Worm (Caenorhabditis elegans): Measurements from ENCODE around the gene C25A8.1.

The C25A8.1 gene

ce11 chrIV:7023858-7024257 lies 12.9 kb downstream of the C25A8.1 start, which contains the start of gene adah-1:
TSS of gene adah-1 (plus strand) at chrIV:7024211.
- TF ChIP-seq elt-3 (tag; optimal IDR thresholded peaks at IDR 0.05) (no peak), mml-1 (tag; optimal IDR thresholded peaks at IDR 0.05) (peak; percentile 15)

ce11 chrIV:7024829-7025228 lies 13.9 kb downstream of the C25A8.1 start:
- TF ChIP-seq lsy-12 (tag; optimal IDR thresholded peaks at IDR 0.05) (no peak), nhr-67 (tag; optimal IDR thresholded peaks at IDR 0.05) (no peak), egl-27 (tag; optimal IDR thresholded peaks at IDR 0.05) (no peak), nhr-12 (tag; optimal IDR thresholded peaks at IDR 0.05) (no peak), pqm-1 (tag; optimal IDR thresholded peaks at IDR 0.05) (peak; percentile 39), jun-1 (tag; optimal IDR thresholded peaks at IDR 0.05) (no peak), tbx-2 (tag; optimal IDR thresholded peaks at IDR 0.05) (no peak), ZK546.5 (tag; optimal IDR thresholded peaks at IDR 0.05) (no peak), aly-2 (tag; optimal IDR thresholded peaks at IDR 0.05) (no peak), elt-2 (tag; optimal IDR thresholded peaks at IDR 0.05) (peak; percentile 49), snpc-4 (tag; optimal IDR thresholded peaks at IDR 0.05) (no peak), fkh-10 (GFP tag; optimal IDR thresholded peaks at IDR 0.05) (no peak), nhr-43 (tag; optimal IDR thresholded peaks at IDR 0.05; ENCODE audit: poor library complexity, severe bottlenecking) (no peak), nhr-76 (tag; optimal IDR thresholded peaks at IDR 0.05) (no peak), mdl-1 (tag; optimal IDR thresholded peaks at IDR 0.05) (no peak)

ce11 chrIV:7025835-7026234 lies 14.9 kb downstream of the C25A8.1 start:
- TF ChIP-seq pqm-1 (tag; optimal IDR thresholded peaks at IDR 0.05), result peak; percentile 67
- no peak for TF ChIP-seq ceh-82 (tag; optimal IDR thresholded peaks at IDR 0.05)
- peak; percentile 90 for TF ChIP-seq elt-2 (tag; optimal IDR thresholded peaks at IDR 0.05)
- no peak for TF ChIP-seq nhr-77 (tag; optimal IDR thresholded peaks at IDR 0.05)
- TF ChIP-seq pha-4 (tag; optimal IDR thresholded peaks at IDR 0.05), result peak; percentile 8

- TF ChIP-seq fkh-10 (GFP tag; optimal IDR thresholded peaks at IDR 0.05) (peak; percentile 58), skn-1 (tag; optimal IDR thresholded peaks at IDR 0.05) (no peak)
Measured at ce11 chrIV:7031019-7031418, 20.1 kb downstream of the C25A8.1 start.

- no peak for TF ChIP-seq jun-1 (tag; optimal IDR thresholded peaks at IDR 0.05)
- no peak for TF ChIP-seq ceh-82 (tag; optimal IDR thresholded peaks at IDR 0.05)
- no peak for TF ChIP-seq daf-12 (tag; optimal IDR thresholded peaks at IDR 0.05)
- TF ChIP-seq nhr-67 (tag; optimal IDR thresholded peaks at IDR 0.05), result no peak
- no peak for TF ChIP-seq unc-62 (GFP tag; optimal IDR thresholded peaks at IDR 0.05)
- no peak for TF ChIP-seq lin-15B (tag; optimal IDR thresholded peaks at IDR 0.05)
- TF ChIP-seq mdl-1 (tag; optimal IDR thresholded peaks at IDR 0.05), result no peak
- no peak for TF ChIP-seq fos-1 (tag; optimal IDR thresholded peaks at IDR 0.05)
Measured at ce11 chrIV:7032459-7032858, 21.5 kb downstream of the C25A8.1 start, which contains the start of gene C06G3.8. TSS of gene C06G3.8 (minus strand) at chrIV:7032559.

- no peak for TF ChIP-seq R02D3.7 (tag; optimal IDR thresholded peaks at IDR 0.05)
- peak; percentile 58 for TF ChIP-seq pha-4 (tag; optimal IDR thresholded peaks at IDR 0.05)
Measured at ce11 chrIV:7035823-7036222, 24.9 kb downstream of the C25A8.1 start, which contains the start of gene C06G3.3. TSS of gene C06G3.3 (plus strand) at chrIV:7036123.

ce11 chrIV:7036790-7037189 lies 25.9 kb downstream of the C25A8.1 start, which contains the start of gene ufl-1:
TSS of gene ufl-1 (minus strand) at chrIV:7036859.
- TF ChIP-seq nhr-76 (tag; optimal IDR thresholded peaks at IDR 0.05) (no peak), fkh-10 (GFP tag; optimal IDR thresholded peaks at IDR 0.05) (no peak), mdl-1 (tag; optimal IDR thresholded peaks at IDR 0.05) (no peak), egl-5 (tag; optimal IDR thresholded peaks at IDR 0.05) (no peak), mml-1 (tag; optimal IDR thresholded peaks at IDR 0.05) (no peak), nhr-25 (tag; optimal IDR thresholded peaks at IDR 0.05) (no peak), tbx-2 (tag; optimal IDR thresholded peaks at IDR 0.05) (no peak), eor-1 (tag; optimal IDR thresholded peaks at IDR 0.05) (no peak), nhr-11 (tag; optimal IDR thresholded peaks at IDR 0.05) (no peak), fkh-2 (tag; optimal IDR thresholded peaks at IDR 0.05) (no peak), lsy-12 (tag; optimal IDR thresholded peaks at IDR 0.05) (no peak), nhr-67 (tag; optimal IDR thresholded peaks at IDR 0.05) (no peak), nhr-28 (tag; optimal IDR thresholded peaks at IDR 0.05) (no peak), lin-39 (tag; optimal IDR thresholded peaks at IDR 0.05) (no peak)
